Fruit fly (Drosophila melanogaster) whole organism, wandering third instar larva: ENCODE data around the gene hwt.

Source experiments
- CG32264 ChIP-seq: fragments of 200-800 bp; sonication (Bioruptor generic); optimal IDR thresholded peaks from 2 replicates; lab custom pipeline; 2016; ENCODE audit warnings: missing biosample characterization, missing genetic modification characterization
- Dfd ChIP-seq: fragments of >200 bp; optimal IDR thresholded peaks from 2 replicates; lab custom pipeline; 2017; ENCODE audit warnings: missing biosample characterization, missing genetic modification characterization
- Dif ChIP-seq: fragments of 200-275, 200-300 bp; sonication (Bioruptor generic); optimal IDR thresholded peaks from 2 replicates; lab custom pipeline; 2018; ENCODE audit warnings: missing biosample characterization, missing genetic modification characterization; ENCODE audit not compliant: partially characterized antibody
- N ChIP-seq: fragments of >200 bp; optimal IDR thresholded peaks from 2 replicates; lab custom pipeline; 2018; ENCODE audit warnings: missing biosample characterization, missing external identifiers, missing genetic modification characterization
- Vsx2 ChIP-seq: fragments of 200-300, 225-300 bp; sonication (Bioruptor generic); optimal IDR thresholded peaks from 2 replicates; lab custom pipeline; 2018; ENCODE audit warnings: missing biosample characterization, missing genetic modification characterization; ENCODE audit not compliant: partially characterized antibody
- br ChIP-seq: fragments of 200-800 bp; sonication (Bioruptor generic); optimal IDR thresholded peaks from 2 replicates; lab custom pipeline; 2016; ENCODE audit warnings: missing biosample characterization, missing genetic modification characterization
- brk ChIP-seq: fragments of 200-800 bp; sonication (Bioruptor generic); optimal IDR thresholded peaks from 2 replicates; lab custom pipeline; 2016; ENCODE audit warnings: missing biosample characterization, mild to moderate bottlenecking, missing genetic modification characterization
- dsf ChIP-seq: sonication (Bioruptor generic); optimal IDR thresholded peaks from 2 replicates; lab custom pipeline; 2016; ENCODE audit warnings: missing biosample characterization, missing genetic modification characterization, borderline replicate concordance
- jim ChIP-seq: fragments of 175-275, 200-325 bp; sonication (Bioruptor generic); optimal IDR thresholded peaks from 2 replicates; lab custom pipeline; 2016; ENCODE audit warnings: missing biosample characterization, mild to moderate bottlenecking, missing genetic modification characterization
- rgr ChIP-seq: fragments of 200-800 bp; sonication (Bioruptor generic); optimal IDR thresholded peaks from 3 replicates; lab custom pipeline; 2016; ENCODE audit warnings: missing biosample characterization, mild to moderate bottlenecking, missing genetic modification characterization
- sv ChIP-seq: fragments of 200-800 bp; sonication (Bioruptor generic); optimal IDR thresholded peaks from 3 replicates; lab custom pipeline; 2016; ENCODE audit warnings: missing biosample characterization, missing genetic modification characterization
- tai ChIP-seq: sonication (Bioruptor generic); optimal IDR thresholded peaks from 2 replicates; lab custom pipeline; 2016; ENCODE audit warnings: missing biosample characterization, missing genetic modification characterization
- usp ChIP-seq: fragments of >200 bp; optimal IDR thresholded peaks from 2 replicates; lab custom pipeline; 2017; ENCODE audit warnings: missing biosample characterization, missing genetic modification characterization
- woc ChIP-seq: sonication (Bioruptor generic); optimal IDR thresholded peaks from 2 replicates; lab custom pipeline; 2016; ENCODE audit warnings: missing biosample characterization, mild to moderate bottlenecking, missing genetic modification characterization

DNA sequence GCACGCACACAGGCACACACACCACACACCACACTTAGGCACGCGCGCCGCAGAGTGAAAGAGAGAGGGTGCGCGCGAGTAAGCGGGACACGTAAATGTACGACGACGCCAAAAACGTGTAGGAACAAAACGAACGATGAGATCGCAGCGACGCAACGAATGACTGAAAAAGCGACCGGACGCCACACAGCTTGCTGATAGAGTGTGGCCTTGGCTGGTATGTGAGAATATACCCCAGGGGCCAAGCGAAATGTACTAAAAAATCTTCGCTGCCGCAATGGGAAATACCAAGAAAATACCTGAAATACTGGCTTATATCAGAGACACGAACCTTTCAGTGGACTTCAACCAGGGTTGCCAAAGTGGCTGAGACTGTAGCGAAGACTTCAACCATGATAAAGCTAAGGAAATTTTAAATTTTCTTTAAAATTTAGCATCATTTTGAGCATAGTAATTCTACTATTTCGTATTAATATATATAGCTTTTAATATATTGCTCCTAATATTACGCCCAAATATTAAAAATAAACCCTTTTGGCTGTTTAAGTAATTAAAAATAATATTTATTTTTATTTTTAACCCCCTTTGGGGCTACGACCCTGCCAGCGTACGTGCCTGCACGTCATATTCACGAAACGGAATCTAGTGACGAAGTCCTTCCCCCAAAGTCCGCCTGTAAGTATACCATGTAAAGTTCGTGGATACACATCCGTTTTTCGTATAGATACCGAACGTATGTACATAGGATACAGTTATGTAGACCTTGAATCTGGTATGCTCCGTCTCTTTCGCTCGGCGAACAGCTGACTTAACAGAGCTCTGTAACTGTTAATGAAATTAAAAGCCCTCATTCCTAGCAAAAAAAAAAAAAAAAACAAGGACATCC, 15.0 kb upstream of the hwt start, which contains the start of gene Pits:
- TF ChIP-seq rgr (GFP tag; lab: Kevin White, UChicago) (peak; percentile 49), woc (GFP tag; lab: Kevin White, UChicago) (peak; percentile 14), Dif (GFP tag; lab: Kevin White, UChicago) (peak; percentile 58), sv (no peak), CG32264 (GFP tag; lab: Kevin White, UChicago) (no peak), N (GFP tag; lab: Kevin White, UChicago) (no peak), dsf (no peak), br (GFP tag; lab: Kevin White, UChicago) (peak; percentile 24), usp (GFP tag; lab: Kevin White, UChicago) (no peak), tai (GFP tag; lab: Kevin White, UChicago) (no peak), jim (GFP tag; lab: Kevin White, UChicago) (peak; percentile 63), brk (peak; percentile 36), Vsx2 (GFP tag; lab: Kevin White, UChicago) (no peak), Dfd (no peak)
